Fruit fly (Drosophila melanogaster) whole organism, embryonic: ENCODE results near the gene Hnf4.
A peak's percentile ranks its signal among the peaks of the same experiment; 100 is the strongest.

Experiments
- Abd-B ChIP-seq: fragments of 200-800 bp; sonication (Bioruptor generic); optimal IDR thresholded peaks from 2 replicates; lab custom pipeline; 2018; ENCODE audit warnings: missing biosample characterization, mild to moderate bottlenecking, missing genetic modification characterization, moderate library complexity
- Ada2b ChIP-seq: fragments of 200-800 bp; sonication (Bioruptor generic); IDR thresholded peaks from 2 replicates; pipeline ENCODE4 v1.3.6; 2022; ENCODE audit warnings: missing biosample characterization, missing genetic modification characterization
- CG10209 ChIP-seq: fragments of 200-800 bp; sonication (Bioruptor generic); optimal IDR thresholded peaks from 3 replicates; lab custom pipeline; 2017; ENCODE audit warnings: missing biosample characterization, mild to moderate bottlenecking, missing genetic modification characterization, missing genetic modification reagents
- CG13424 ChIP-seq: fragments of 200-800 bp; sonication (Bioruptor generic); optimal IDR thresholded peaks from 2 replicates; lab custom pipeline; 2019; ENCODE audit warnings: missing biosample characterization, mild to moderate bottlenecking, missing genetic modification characterization, moderate library complexity
- CG13894 ChIP-seq: fragments of 200-800 bp; sonication (Bioruptor generic); optimal IDR thresholded peaks from 3 replicates; lab custom pipeline; 2018; ENCODE audit warnings: missing biosample characterization, mild to moderate bottlenecking, missing genetic modification characterization, moderate library complexity
- CG15011 ChIP-seq: fragments of 200-800 bp; sonication (Bioruptor generic); optimal IDR thresholded peaks from 3 replicates; lab custom pipeline; 2018; ENCODE audit warnings: missing biosample characterization, mild to moderate bottlenecking, missing genetic modification characterization
- CG15514 ChIP-seq: fragments of 200-800 bp; sonication (Bioruptor generic); optimal IDR thresholded peaks from 3 replicates; lab custom pipeline; 2017; ENCODE audit warnings: missing biosample characterization, missing genetic modification characterization, mild to moderate bottlenecking, moderate library complexity, missing genetic modification reagents
- CG16779 ChIP-seq: fragments of 200-800 bp; sonication (Bioruptor generic); IDR thresholded peaks from 2 replicates; pipeline ENCODE4 v1.3.6; 2022; ENCODE audit warnings: missing biosample characterization, missing genetic modification characterization
- CG17328 ChIP-seq: fragments of 200-800 bp; sonication (Bioruptor generic); IDR thresholded peaks from 2 replicates; pipeline ENCODE4 v1.3.6; 2022; ENCODE audit warnings: missing biosample characterization, missing genetic modification characterization
- CG17612 ChIP-seq: fragments of 200-800 bp; sonication (Bioruptor generic); IDR thresholded peaks from 2 replicates; pipeline ENCODE4 v1.3.6; 2022; ENCODE audit warnings: missing biosample characterization, missing genetic modification characterization
- CG1792 ChIP-seq: fragments of 200-800 bp; sonication (Bioruptor generic); optimal IDR thresholded peaks from 2 replicates; lab custom pipeline; 2016; ENCODE audit warnings: missing biosample characterization, missing genetic modification characterization
- CG18764 ChIP-seq: fragments of 200-800 bp; sonication (Bioruptor generic); optimal IDR thresholded peaks from 3 replicates; lab custom pipeline; 2016; ENCODE audit warnings: missing biosample characterization, missing genetic modification characterization
- CG30020 ChIP-seq: fragments of 200-800 bp; optimal IDR thresholded peaks from 2 replicates; lab custom pipeline; 2019; ENCODE audit warnings: missing biosample characterization, mild to moderate bottlenecking, missing genetic modification characterization, moderate library complexity
- CG31224 ChIP-seq: fragments of 200-800 bp; sonication (Bioruptor generic); IDR thresholded peaks from 2 replicates; pipeline ENCODE4 v1.3.6; 2022; ENCODE audit warnings: missing biosample characterization, missing genetic modification characterization
- CG3407 ChIP-seq: fragments of 200-800 bp; sonication (Bioruptor generic); optimal IDR thresholded peaks from 2 replicates; lab custom pipeline; 2018; ENCODE audit warnings: missing biosample characterization, mild to moderate bottlenecking, missing genetic modification characterization
- CG4282 ChIP-seq: fragments of 200-800 bp; sonication (Bioruptor generic); optimal IDR thresholded peaks from 2 replicates; lab custom pipeline; 2016; ENCODE audit warnings: missing biosample characterization, missing genetic modification characterization
- CG4404 ChIP-seq: fragments of 200-800 bp; sonication (Bioruptor generic); IDR thresholded peaks from 2 replicates; pipeline ENCODE4 v1.3.6; 2022; ENCODE audit warnings: missing biosample characterization, missing genetic modification characterization
- CG6175 ChIP-seq: fragments of 200-800 bp; sonication (Bioruptor generic); IDR thresholded peaks from 3 replicates; pipeline ENCODE4 v1.3.6; 2022; ENCODE audit warnings: missing biosample characterization, missing genetic modification characterization
- CG6254 ChIP-seq: fragments of 200-800 bp; sonication (Bioruptor generic); optimal IDR thresholded peaks from 3 replicates; lab custom pipeline; 2017; ENCODE audit warnings: mild to moderate bottlenecking, missing biosample characterization, missing genetic modification reagents, missing genetic modification characterization
- CG6683 ChIP-seq: fragments of 200-800 bp; sonication (Bioruptor generic); optimal IDR thresholded peaks from 2 replicates; lab custom pipeline; 2017; ENCODE audit warnings: missing biosample characterization, mild to moderate bottlenecking, missing genetic modification characterization, missing genetic modification reagents
- CG7372 ChIP-seq: fragments of 200-800 bp; sonication (Bioruptor generic); IDR thresholded peaks from 2 replicates; pipeline ENCODE4 v1.3.6; 2022; ENCODE audit warnings: missing biosample characterization, missing genetic modification characterization
- CG7928 ChIP-seq: fragments of 200-800 bp; sonication (Bioruptor generic); optimal IDR thresholded peaks from 2 replicates; lab custom pipeline; 2017; ENCODE audit warnings: missing biosample characterization, mild to moderate bottlenecking, missing genetic modification characterization
- CG8281 ChIP-seq: fragments of 200-800 bp; sonication (Bioruptor generic); optimal IDR thresholded peaks from 2 replicates; lab custom pipeline; 2018; ENCODE audit warnings: missing biosample characterization, mild to moderate bottlenecking, missing genetic modification characterization, moderate library complexity
- CG8290 ChIP-seq, 3 experiments: fragments of 200-800 bp; sonication (Bioruptor generic); optimal IDR thresholded peaks; 2 replicates each; lab custom pipeline; 2016 to 2019; ENCODE audit warnings: missing biosample characterization in 3 of 3, missing genetic modification characterization in 3 of 3, mild to moderate bottlenecking in 2 of 3, moderate library complexity in 1 of 3
- CG8765 ChIP-seq: fragments of 200-800 bp; sonication (Bioruptor generic); IDR thresholded peaks from 2 replicates; pipeline ENCODE4 v1.3.6; 2022; ENCODE audit warnings: missing biosample characterization, missing genetic modification characterization
- E2f1 ChIP-seq: fragments of 200-800 bp; sonication (Bioruptor generic); IDR thresholded peaks from 2 replicates; pipeline ENCODE4 v1.3.6; 2022; ENCODE audit warnings: missing biosample characterization, missing genetic modification characterization
- NK7.1 ChIP-seq: fragments of 200-800 bp; sonication (Bioruptor generic); optimal IDR thresholded peaks from 3 replicates; lab custom pipeline; 2016; ENCODE audit warnings: missing biosample characterization, missing genetic modification characterization
- Sox102F ChIP-seq: fragments of 200-800 bp; sonication (Bioruptor generic); optimal IDR thresholded peaks from 2 replicates; lab custom pipeline; 2018; ENCODE audit warnings: missing biosample characterization, mild to moderate bottlenecking, missing genetic modification characterization, moderate library complexity
- Usf ChIP-seq: fragments of 200-800 bp; sonication (Bioruptor generic); optimal IDR thresholded peaks from 2 replicates; lab custom pipeline; 2017; ENCODE audit warnings: missing genotype, missing biosample characterization, missing genetic modification characterization
- az2 ChIP-seq: fragments of 200-800 bp; sonication (Bioruptor generic); optimal IDR thresholded peaks from 3 replicates; lab custom pipeline; 2016; ENCODE audit warnings: missing biosample characterization, missing genetic modification characterization
- cato ChIP-seq: fragments of 200-800 bp; sonication (Bioruptor generic); optimal IDR thresholded peaks from 2 replicates; lab custom pipeline; 2016; ENCODE audit warnings: missing biosample characterization, missing genetic modification characterization, borderline replicate concordance
- caup ChIP-seq: fragments of 200-800 bp; sonication (Bioruptor generic); optimal IDR thresholded peaks from 3 replicates; lab custom pipeline; 2017; ENCODE audit warnings: missing biosample characterization, mild to moderate bottlenecking, missing genetic modification characterization, moderate library complexity; ENCODE audit not compliant: severe bottlenecking
- da ChIP-seq: fragments of 200-800 bp; sonication (Bioruptor generic); optimal IDR thresholded peaks from 2 replicates; lab custom pipeline; 2016; ENCODE audit warnings: missing biosample characterization, missing genetic modification characterization
- fd64A ChIP-seq: fragments of 200-800 bp; sonication (Bioruptor generic); optimal IDR thresholded peaks from 3 replicates; lab custom pipeline; 2018; ENCODE audit warnings: missing biosample characterization, mild to moderate bottlenecking, missing genetic modification characterization
- fu2 ChIP-seq: fragments of 200-800 bp; sonication (Bioruptor generic); optimal IDR thresholded peaks from 2 replicates; lab custom pipeline; 2016; ENCODE audit warnings: missing biosample characterization, missing genetic modification characterization
- gce ChIP-seq: fragments of 200-800 bp; sonication (Bioruptor generic); IDR thresholded peaks from 3 replicates; pipeline ENCODE4 v1.3.6; 2022; ENCODE audit warnings: missing biosample characterization, missing genetic modification characterization
- hb ChIP-seq: fragments of 200-800 bp; sonication (Bioruptor generic); IDR thresholded peaks from 3 replicates; pipeline ENCODE4 v1.3.6; 2022; ENCODE audit warnings: missing biosample characterization, missing genetic modification characterization; ENCODE audit not compliant: partially characterized antibody
- maf-S ChIP-seq: fragments of 200-800 bp; sonication (Bioruptor generic); optimal IDR thresholded peaks from 2 replicates; lab custom pipeline; 2016; ENCODE audit warnings: missing biosample characterization, missing genetic modification characterization
- mirr ChIP-seq: fragments of 200-800 bp; sonication (Bioruptor generic); optimal IDR thresholded peaks from 3 replicates; lab custom pipeline; 2018; ENCODE audit warnings: missing biosample characterization, mild to moderate bottlenecking, missing genetic modification characterization
- mld ChIP-seq: fragments of 200-800 bp; sonication (Bioruptor generic); IDR thresholded peaks from 3 replicates; pipeline ENCODE4 v1.3.6; 2022; ENCODE audit warnings: missing biosample characterization, missing genetic modification characterization; ENCODE audit not compliant: partially characterized antibody
- p53 ChIP-seq: fragments of 200-800 bp; sonication (Bioruptor generic); optimal IDR thresholded peaks from 2 replicates; lab custom pipeline; 2016; ENCODE audit warnings: missing biosample characterization, missing genetic modification characterization
- pita ChIP-seq: fragments of 200-800 bp; sonication (Bioruptor generic); optimal IDR thresholded peaks from 2 replicates; lab custom pipeline; 2017; ENCODE audit warnings: missing biosample characterization, mild to moderate bottlenecking, missing genetic modification characterization
- psq ChIP-seq: fragments of 200-800 bp; sonication (Bioruptor generic); optimal IDR thresholded peaks from 2 replicates; lab custom pipeline; 2017; ENCODE audit warnings: missing biosample characterization, missing genetic modification characterization
- schlank ChIP-seq: fragments of 200-800 bp; sonication (Bioruptor generic); optimal IDR thresholded peaks from 2 replicates; lab custom pipeline; 2018; ENCODE audit warnings: missing biosample characterization, mild to moderate bottlenecking, missing genetic modification characterization
- seq ChIP-seq: fragments of 200-800 bp; sonication (Bioruptor generic); IDR thresholded peaks from 2 replicates; pipeline ENCODE4 v1.3.6; 2022; ENCODE audit warnings: missing biosample characterization, missing genetic modification characterization
- shn ChIP-seq: fragments of 200-800 bp; sonication (Bioruptor generic); optimal IDR thresholded peaks from 3 replicates; lab custom pipeline; 2016; ENCODE audit warnings: missing biosample characterization, missing genetic modification characterization
- sob ChIP-seq: fragments of 200-800 bp; sonication (Bioruptor generic); IDR thresholded peaks from 2 replicates; pipeline ENCODE4 v1.3.6; 2022; ENCODE audit warnings: missing biosample characterization, missing genetic modification characterization
- tx ChIP-seq: fragments of 200-800 bp; sonication (Bioruptor generic); optimal IDR thresholded peaks from 2 replicates; lab custom pipeline; 2016; ENCODE audit warnings: missing biosample characterization, missing genetic modification characterization
- unpg ChIP-seq: fragments of 200-800 bp; sonication (Bioruptor generic); optimal IDR thresholded peaks from 3 replicates; lab custom pipeline; 2018; ENCODE audit warnings: missing biosample characterization, mild to moderate bottlenecking, missing genetic modification characterization, moderate library complexity
- vfl ChIP-seq: fragments of 200-800 bp; sonication (Bioruptor generic); optimal IDR thresholded peaks from 2 replicates; lab custom pipeline; 2016; ENCODE audit warnings: missing biosample characterization, missing genetic modification characterization
- wor ChIP-seq: fragments of 200-800 bp; sonication (Bioruptor generic); IDR thresholded peaks from 2 replicates; pipeline ENCODE4 v1.3.6; 2022; ENCODE audit warnings: missing biosample characterization, missing genetic modification characterization

Gene Hnf4

dm6 chr2L:8738253-8738665 lies 28.8 kb upstream of the Hnf4 start (continued):
- no peak for TF ChIP-seq CG8290 (GFP tag; optimal IDR thresholded peaks at IDR 0.05; lab: Kevin White, UChicago)
- TF ChIP-seq CG8290 (tag; optimal IDR thresholded peaks at IDR 0.05; lab: Kevin White, UChicago): peak in 1 of 2 experiments; percentile 39
- no peak for TF ChIP-seq Abd-B (GFP tag; lab: Kevin White, UChicago)
- TF ChIP-seq sob (GFP tag; lab: Robert Waterston, UW): no peak; the same call in 1 of the 2 replicates
- TF ChIP-seq cato (GFP tag; lab: Kevin White, UChicago): no peak
- no peak for TF ChIP-seq NK7.1 (GFP tag; lab: Kevin White, UChicago)
- peak; percentile 48 for TF ChIP-seq Sox102F (GFP tag; lab: Kevin White, UChicago)
- TF ChIP-seq hb: no peak
- TF ChIP-seq CG15514 (GFP tag; lab: Kevin White, UChicago): peak; percentile 40
- no peak for TF ChIP-seq CG7372 (GFP tag; lab: Robert Waterston, UW)
- TF ChIP-seq CG6175 (GFP tag; lab: Robert Waterston, UW): peak; percentile 50; the same call in 1 of the 3 replicates
- no peak for TF ChIP-seq da
- TF ChIP-seq CG16779 (GFP tag; lab: Robert Waterston, UW): no peak; the same call in 1 of the 2 replicates
- no peak for TF ChIP-seq seq
- peak; percentile 27 for TF ChIP-seq maf-S (GFP tag; lab: Kevin White, UChicago)
- no peak for TF ChIP-seq CG4282 (GFP tag; lab: Kevin White, UChicago)
- peak; percentile 77 for TF ChIP-seq CG8281 (tag; lab: Kevin White, UChicago)
- no peak for TF ChIP-seq fu2 (GFP tag; lab: Kevin White, UChicago)
- no peak for TF ChIP-seq psq (GFP tag; lab: Kevin White, UChicago)
- no peak for TF ChIP-seq CG3407 (GFP tag; lab: Kevin White, UChicago)
- TF ChIP-seq fd64A (GFP tag; lab: Kevin White, UChicago): no peak
- no peak for TF ChIP-seq CG18764 (GFP tag; lab: Kevin White, UChicago)
- TF ChIP-seq CG8765 (GFP tag; lab: Robert Waterston, UW): no peak
- TF ChIP-seq Ada2b (GFP tag; lab: Robert Waterston, UW): 0 out of 2 replicates have a peak, but pooled peaks have one; percentile 9
- peak; percentile 33 for TF ChIP-seq CG13424 (tag; lab: Kevin White, UChicago)
- peak; percentile 52 for TF ChIP-seq CG13894 (tag; lab: Kevin White, UChicago)
- no peak for TF ChIP-seq CG4404 (GFP tag; lab: Robert Waterston, UW)
- TF ChIP-seq p53: no peak
- no peak for TF ChIP-seq az2 (GFP tag; lab: Kevin White, UChicago)
- TF ChIP-seq mld (GFP tag; lab: Robert Waterston, UW): no peak
- TF ChIP-seq E2f1 (GFP tag; lab: Robert Waterston, UW): 0 out of 2 replicates have a peak, but pooled peaks have one; percentile 25
- TF ChIP-seq mirr (GFP tag; lab: Kevin White, UChicago): peak; percentile 98
- TF ChIP-seq wor (GFP tag; lab: Robert Waterston, UW): no peak
- TF ChIP-seq CG30020 (tag; lab: Kevin White, UChicago): no peak
- TF ChIP-seq tx (GFP tag; lab: Kevin White, UChicago): peak; percentile 9
- TF ChIP-seq shn (GFP tag; lab: Kevin White, UChicago): peak; percentile 40
- no peak for TF ChIP-seq CG6254 (GFP tag; lab: Kevin White, UChicago)
- peak; percentile 51 for TF ChIP-seq CG17328 (GFP tag; lab: Robert Waterston, UW)
- no peak for TF ChIP-seq CG31224 (GFP tag; lab: Robert Waterston, UW)
- no peak for TF ChIP-seq CG6683 (GFP tag; lab: Kevin White, UChicago)
- TF ChIP-seq Usf: no peak
- no peak for TF ChIP-seq CG10209 (GFP tag; lab: Kevin White, UChicago)
- peak; percentile 26 for TF ChIP-seq schlank
- TF ChIP-seq CG17612: no peak
- no peak for TF ChIP-seq vfl (GFP tag; lab: Kevin White, UChicago)
- no peak for TF ChIP-seq pita (GFP tag; lab: Kevin White, UChicago)
- TF ChIP-seq CG7928 (GFP tag; lab: Kevin White, UChicago): no peak
- TF ChIP-seq caup: peak; percentile 72
- no peak for TF ChIP-seq CG1792
- peak; percentile 18 for TF ChIP-seq unpg
- TF ChIP-seq CG15011 (GFP tag; lab: Kevin White, UChicago): peak; percentile 9
- TF ChIP-seq gce (GFP tag; lab: Robert Waterston, UW): 0 out of 3 replicates have a peak, but pooled peaks have one; percentile 50
